Worm (Caenorhabditis elegans): ENCODE results near the gene egl-26.

DNA sequence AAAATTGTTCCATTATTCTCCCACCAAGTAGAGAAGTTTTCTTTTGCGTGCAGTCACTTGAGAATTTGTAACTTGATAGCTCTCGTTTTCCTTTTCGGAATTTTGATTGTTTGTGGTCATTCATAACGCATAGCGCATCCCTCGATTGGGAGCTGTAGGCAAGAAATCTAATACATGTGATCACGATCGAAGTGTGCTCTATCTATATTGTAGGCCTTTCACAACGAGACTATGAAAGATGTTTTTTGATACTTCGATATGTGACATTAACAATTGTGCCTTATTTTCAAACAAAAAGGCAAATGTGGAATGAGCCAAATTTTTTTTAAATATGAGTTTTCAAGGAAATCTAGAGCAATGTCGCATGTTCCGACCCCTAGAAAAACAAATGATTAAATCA, 6.4 kb downstream of the egl-26 start:
- TF ChIP-seq snpc-4 (tag; optimal IDR thresholded peaks at IDR 0.05) (no peak), lin-13 (tag; optimal IDR thresholded peaks at IDR 0.05) (no peak), nhr-237 (tag; optimal IDR thresholded peaks at IDR 0.05) (no peak), hlh-1 (tag; optimal IDR thresholded peaks at IDR 0.05) (no peak), elt-3 (tag; optimal IDR thresholded peaks at IDR 0.05) (no peak), pha-4 (tag; optimal IDR thresholded peaks at IDR 0.05) (no peak), unc-120 (tag; optimal IDR thresholded peaks at IDR 0.05; ENCODE audit: poor library complexity, severe bottlenecking) (no peak), mls-2 (tag; optimal IDR thresholded peaks at IDR 0.05) (no peak), lsy-2 (tag; optimal IDR thresholded peaks at IDR 0.05) (no peak), nhr-76 (tag; optimal IDR thresholded peaks at IDR 0.05) (no peak)
